Worm (Caenorhabditis elegans) whole organism, L4/young adult: ENCODE measurements around the gene pam-1.

ENCODE experiments used
- dao-5 ChIP-seq: sonication (generic microtip); optimal IDR thresholded peaks from 2 replicates; lab custom pipeline; 2016; ENCODE audit warnings: missing genotype, missing genetic modification characterization, moderate library complexity, missing compliant biosample characterization
- him-1 ChIP-seq: sonication (generic microtip); optimal IDR thresholded peaks from 2 replicates; lab custom pipeline; 2016; ENCODE audit warnings: missing genotype, missing genetic modification reagents, missing genetic modification characterization, missing compliant biosample characterization

DNA sequence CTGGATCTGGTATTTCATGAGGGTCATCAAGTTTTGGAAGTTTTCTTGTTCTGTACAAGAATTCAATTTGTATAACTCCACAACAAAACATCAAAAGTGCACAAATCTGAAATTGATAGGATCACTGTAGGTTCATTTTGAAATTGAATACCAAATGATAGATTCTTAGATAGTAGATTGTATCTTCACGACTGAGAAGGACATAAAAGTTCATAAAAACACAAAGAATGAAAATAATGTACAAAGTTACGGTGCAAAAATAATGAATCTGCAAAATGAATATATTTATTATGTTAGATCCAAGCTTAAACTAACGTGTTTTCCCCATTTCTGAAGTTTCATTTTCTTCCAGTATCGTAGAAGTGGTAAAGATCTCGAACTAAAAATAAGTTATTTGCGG is 49.7 kb downstream of the pam-1 start:
- TF ChIP-seq him-1 (tag; lab: Kevin White, UChicago) = no peak
- TF ChIP-seq dao-5 (tag; lab: Kevin White, UChicago) = no peak
